Fruit fly (Drosophila melanogaster) whole organism, wandering third instar larva: Measurements from ENCODE around the gene Paics.

Experiments used
- Abd-B ChIP-seq: fragments of >200 bp; optimal IDR thresholded peaks from 2 replicates; lab custom pipeline; 2017; ENCODE audit warnings: missing biosample characterization, missing genetic modification characterization
- CG9705 ChIP-seq: fragments of 200-800 bp; sonication (Bioruptor generic); optimal IDR thresholded peaks from 2 replicates; lab custom pipeline; 2018; ENCODE audit warnings: missing biosample characterization, mild to moderate bottlenecking, missing genetic modification characterization
- OdsH ChIP-seq: fragments of 200-800 bp; sonication (Bioruptor generic); optimal IDR thresholded peaks from 2 replicates; lab custom pipeline; 2016; ENCODE audit warnings: missing biosample characterization, mild to moderate bottlenecking, missing genetic modification characterization

dm6 chrX:12766286-12766685 lies 5.9 kb upstream of the Paics start:
- TF ChIP-seq Abd-B (GFP tag; lab: Kevin White, UChicago) (no peak), CG9705 (GFP tag; lab: Kevin White, UChicago) (no peak), OdsH (no peak)
